Fruit fly (Drosophila melanogaster): ENCODE data around the gene bigmax.

DNA sequence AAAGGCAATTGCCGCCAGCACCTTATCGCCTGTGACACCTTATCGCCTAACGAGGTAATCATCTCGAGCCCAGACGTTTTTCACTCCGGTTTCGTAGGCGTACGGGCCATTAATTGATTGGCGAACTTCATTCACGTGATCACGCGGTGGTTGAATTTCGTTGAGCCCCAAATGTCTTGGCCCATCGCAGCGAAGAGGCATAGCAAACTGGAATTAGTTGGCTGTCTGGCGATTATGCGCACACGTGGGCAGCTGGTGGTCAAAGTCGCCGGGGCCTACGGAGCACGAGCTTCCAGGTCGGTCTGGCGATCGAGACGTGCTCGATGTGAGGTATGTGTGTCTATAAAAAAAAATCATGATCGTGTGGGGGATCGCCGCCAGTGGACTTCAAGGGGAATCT is 4.7 kb upstream of the bigmax start:
- TF ChIP-seq lola (GFP tag; optimal IDR thresholded peaks at IDR 0.05) (no peak), OdsH (GFP tag; optimal IDR thresholded peaks at IDR 0.05) (no peak), dsf (GFP tag; optimal IDR thresholded peaks at IDR 0.05; ENCODE audit: borderline replicate concordance) (no peak), Hr78 (GFP tag; optimal IDR thresholded peaks at IDR 0.05) (no peak), rgr (GFP tag; optimal IDR thresholded peaks at IDR 0.05) (no peak)
